Worm (Caenorhabditis elegans): ENCODE measurements around the gene gldi-4.

Gene gldi-4

DNA sequence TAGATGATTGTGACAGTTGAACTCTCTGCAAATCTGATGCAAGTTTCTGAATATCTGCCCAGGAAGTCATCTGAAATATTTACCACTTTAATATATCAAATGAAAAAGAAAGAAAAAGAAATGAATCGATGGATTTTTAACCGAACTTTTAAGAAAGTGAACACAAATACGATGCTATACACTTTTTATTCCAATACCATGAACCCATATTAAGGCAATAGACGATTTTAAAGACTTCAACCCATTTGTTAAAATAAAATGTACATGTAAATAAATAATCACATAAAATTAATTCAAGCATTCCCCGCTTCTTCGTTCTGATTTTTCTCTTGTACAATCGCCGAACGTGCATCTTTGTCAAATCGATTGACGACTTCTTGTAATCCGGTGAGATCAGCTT is 19.4 kb downstream of the gldi-4 start, which contains the start of gene ufl-1:
ufl-1 (minus strand) TSS at position 70 of the 400 bp plus-strand sequence.
- no peak for TF ChIP-seq ceh-62 (tag; optimal IDR thresholded peaks at IDR 0.05)
- no peak for TF ChIP-seq ceh-44 (GFP tag; IDR thresholded peaks at IDR 0.05)
- no peak for TF ChIP-seq F49E8.2 (tag; optimal IDR thresholded peaks at IDR 0.05; ENCODE audit: borderline replicate concordance)
- TF ChIP-seq unc-62 (GFP tag; optimal IDR thresholded peaks at IDR 0.05 in 1 of 2), result peak in 1 of 2 experiments; percentile 86
- TF ChIP-seq unc-62 (tag; optimal IDR thresholded peaks at IDR 0.05), result no peak
- TF ChIP-seq unc-39 (tag; optimal IDR thresholded peaks at IDR 0.05), result no peak
- TF ChIP-seq lin-1 (GFP tag; IDR thresholded peaks at IDR 0.05), result no peak
- TF ChIP-seq hmg-1.1 (GFP tag; IDR thresholded peaks at IDR 0.05), result no peak
- TF ChIP-seq dmd-8 (GFP tag; IDR thresholded peaks at IDR 0.05), result no peak

DNA sequence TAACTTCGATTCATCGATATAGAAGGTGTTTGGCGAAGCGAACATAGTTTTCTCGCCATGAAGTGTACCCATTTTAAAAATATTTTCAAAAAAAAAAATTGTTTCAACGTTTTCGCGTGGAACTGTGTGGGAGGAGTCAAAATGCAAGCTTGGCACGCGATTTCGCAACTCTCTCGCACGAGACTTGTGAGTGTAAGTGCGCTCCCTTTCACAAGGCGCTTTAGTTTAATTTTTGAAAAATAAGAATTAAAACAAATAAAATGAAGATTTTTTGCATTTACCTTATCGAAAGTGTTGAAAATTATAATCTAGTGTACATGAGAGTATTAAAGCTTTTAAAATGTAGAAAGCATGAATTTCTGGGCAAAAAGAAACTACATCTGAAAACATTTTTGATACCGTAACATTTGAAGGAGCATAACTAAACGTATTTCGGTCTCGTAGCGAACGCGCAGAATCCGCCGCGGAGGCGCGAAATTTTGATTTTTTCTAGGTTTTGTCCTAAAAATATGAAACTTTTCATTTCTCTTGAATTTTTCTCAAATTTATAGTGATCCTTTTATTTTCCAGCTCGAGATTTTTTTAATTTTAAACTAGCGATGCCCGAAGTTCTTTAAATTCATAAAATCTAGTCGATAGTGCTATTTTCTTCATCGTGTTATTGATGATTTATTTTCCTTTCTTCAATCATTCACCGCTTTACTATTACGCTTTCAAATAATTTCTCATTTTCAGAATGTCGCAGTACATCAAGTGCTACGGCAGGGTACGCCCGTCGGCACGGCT is 22.2 kb downstream of the gldi-4 start, which contains the start of the genes cogc-2 and klp-18:
cogc-2 (minus strand) TSS at position 105 of the 786 bp plus-strand sequence.
klp-18 (plus strand) TSS at position 736 of the 786 bp plus-strand sequence.
- TF ChIP-seq daf-8 (GFP tag; IDR thresholded peaks at IDR 0.05) (no peak), dve-1 (tag; optimal IDR thresholded peaks at IDR 0.05; ENCODE audit: insufficient read depth) (peak; percentile 85), lsy-2 (tag; optimal IDR thresholded peaks at IDR 0.05) (peak; percentile 36 to 87), mxl-3 (GFP tag; optimal IDR thresholded peaks at IDR 0.05) (peak; percentile 30), nhr-77 (tag; optimal IDR thresholded peaks at IDR 0.05) (peak; percentile 56), Y5F2A.4 (GFP tag; optimal IDR thresholded peaks at IDR 0.05) (no peak), zip-2 (tag; optimal IDR thresholded peaks at IDR 0.05) (peak; percentile 28), dmd-6 (GFP tag; IDR thresholded peaks at IDR 0.05) (peak; percentile 49), ceh-20 (GFP tag; IDR thresholded peaks at IDR 0.05) (peak; percentile 48; the same call in 1 of the 2 replicates), zfp-2 (tag; optimal IDR thresholded peaks at IDR 0.05) (peak; percentile 11), hmg-1.1 (GFP tag; IDR thresholded peaks at IDR 0.05) (peak; percentile 74), gei-8 (GFP tag; optimal IDR thresholded peaks at IDR 0.05) (no peak), mes-2 (tag; optimal IDR thresholded peaks at IDR 0.05; ENCODE audit: poor library complexity, severe bottlenecking) (peak; percentile 93), mep-1 (tag; optimal IDR thresholded peaks at IDR 0.05) (peak; percentile 83), nhr-28 (tag; optimal IDR thresholded peaks at IDR 0.05) (peak; percentile 60), madf-5 (GFP tag; IDR thresholded peaks at IDR 0.05) (no peak), nhr-6 (tag; optimal IDR thresholded peaks at IDR 0.05) (peak; percentile 86), F10B5.3 (tag; optimal IDR thresholded peaks at IDR 0.05) (no peak), rbr-2 (tag; optimal IDR thresholded peaks at IDR 0.05) (peak; percentile 57), dmd-8 (GFP tag; IDR thresholded peaks at IDR 0.05) (no peak), hlh-11 (tag; optimal IDR thresholded peaks at IDR 0.05) (peak; percentile 71), zag-1 (tag; optimal IDR thresholded peaks at IDR 0.05) (no peak), ceh-28 (tag; optimal IDR thresholded peaks at IDR 0.05) (no peak), mdl-1 (tag; optimal IDR thresholded peaks at IDR 0.05) (peak in 1 of 2 experiments; percentile 67), F44E2.7 (GFP tag; IDR thresholded peaks at IDR 0.05) (no peak), egl-27 (tag; optimal IDR thresholded peaks at IDR 0.05) (no peak), lin-38 (GFP tag; IDR thresholded peaks at IDR 0.05) (peak; percentile 94), T20F7.1 (GFP tag; optimal IDR thresholded peaks at IDR 0.05) (peak; percentile 72), arid-1 (GFP tag; conservative IDR thresholded peaks at IDR 0.05) (0 out of 2 replicates have a peak, but pooled peaks have one; percentile 8), ZK546.5 (tag; optimal IDR thresholded peaks at IDR 0.05) (no peak), cey-2 (tag; optimal IDR thresholded peaks at IDR 0.05; ENCODE audit: borderline replicate concordance, insufficient read depth) (no peak), snpc-1.2 (GFP tag; IDR thresholded peaks at IDR 0.05) (peak; percentile 95), hif-1 (tag; optimal IDR thresholded peaks at IDR 0.05) (peak in 1 of 2 experiments; percentile 53), dpl-1 (GFP tag; optimal IDR thresholded peaks at IDR 0.05) (peak; percentile 95), fkh-10 (GFP tag; optimal IDR thresholded peaks at IDR 0.05) (peak; percentile 37), lin-13 (GFP tag; optimal IDR thresholded peaks at IDR 0.05) (peak; percentile 75), lin-39 (tag; optimal IDR thresholded peaks at IDR 0.05) (no peak), F37D6.2 (tag; optimal IDR thresholded peaks at IDR 0.05) (peak; percentile 9), skn-1 (tag; optimal IDR thresholded peaks at IDR 0.05) (no peak), fos-1 (tag; optimal IDR thresholded peaks at IDR 0.05) (no peak)
